Worm (Caenorhabditis elegans) whole organism, midembryonic: ENCODE measurements around the gene bath-46.
"Not testable (repeated sequence)": the region's sequence is repeated elsewhere in the genome, so short reads cannot be mapped to it uniquely, and the experiment has no call there.

Source experiments
- T22C8.4 ChIP-seq: fragments of 200-800 bp; sonication (Bioruptor generic); IDR thresholded peaks from 2 replicates; pipeline ENCODE4 v1.3.6; 2022; ENCODE audit warnings: missing genetic modification characterization, missing compliant biosample characterization
- cog-1 ChIP-seq: sonication (generic microtip); optimal IDR thresholded peaks from 2 replicates; lab custom pipeline; 2016; ENCODE audit warnings: missing genetic modification characterization, missing compliant biosample characterization
- flt-1 ChIP-seq: fragments of 200-800 bp; sonication (Bioruptor generic); IDR thresholded peaks from 2 replicates; pipeline ENCODE4 v1.3.6; 2022; ENCODE audit warnings: missing genetic modification characterization, missing compliant biosample characterization
- klf-2 ChIP-seq: fragments of 200-800 bp; sonication (Bioruptor generic); conservative IDR thresholded peaks from 2 replicates; pipeline ENCODE4 v1.3.6; 2022; ENCODE audit warnings: missing genetic modification reagents, missing genetic modification characterization, missing compliant biosample characterization
- med-1 ChIP-seq: sonication (generic microtip); optimal IDR thresholded peaks from 2 replicates; lab custom pipeline; 2017; ENCODE audit warnings: missing genetic modification characterization, mild to moderate bottlenecking, missing compliant biosample characterization, antibody characterized with exemption, missing genetic modification reagents; ENCODE audit not compliant: insufficient read depth
- ref-1 ChIP-seq: fragments of 200-800 bp; sonication (Bioruptor generic); conservative IDR thresholded peaks from 2 replicates; pipeline ENCODE4 v1.3.6; 2022; ENCODE audit warnings: missing genetic modification reagents, missing genetic modification characterization, missing compliant biosample characterization
- tab-1 ChIP-seq: fragments of 200-800 bp; sonication (Bioruptor generic); IDR thresholded peaks from 2 replicates; pipeline ENCODE4 v1.3.6; 2022; ENCODE audit warnings: missing genetic modification characterization, missing compliant biosample characterization
- ztf-23 ChIP-seq: fragments of 200-800 bp; sonication (Bioruptor generic); IDR thresholded peaks from 2 replicates; pipeline ENCODE4 v1.3.6; 2022; ENCODE audit warnings: missing genetic modification reagents, missing genetic modification characterization, missing compliant biosample characterization
- ztf-29 ChIP-seq: fragments of 200-800 bp; sonication (Bioruptor generic); IDR thresholded peaks from 2 replicates; pipeline ENCODE4 v1.3.6; 2022; ENCODE audit warnings: missing genetic modification reagents, missing genetic modification characterization, missing compliant biosample characterization

The bath-46 gene

ce11 chrII:1624572-1624971, 26.9 kb downstream of the bath-46 start, which contains the start of gene fbxa-160:
fbxa-160 (minus strand) TSS chrII:1624672.
- TF ChIP-seq cog-1 (no peak), ref-1 (no peak), ztf-23 (GFP tag; lab: Robert Waterston, UW) (no peak), ztf-29 (GFP tag; lab: Robert Waterston, UW) (no peak), tab-1 (GFP tag; lab: Robert Waterston, UW) (no peak), med-1 (GFP tag; lab: Kevin White, UChicago) (no peak), klf-2 (no peak), flt-1 (GFP tag; lab: Robert Waterston, UW) (no peak)

DNA sequence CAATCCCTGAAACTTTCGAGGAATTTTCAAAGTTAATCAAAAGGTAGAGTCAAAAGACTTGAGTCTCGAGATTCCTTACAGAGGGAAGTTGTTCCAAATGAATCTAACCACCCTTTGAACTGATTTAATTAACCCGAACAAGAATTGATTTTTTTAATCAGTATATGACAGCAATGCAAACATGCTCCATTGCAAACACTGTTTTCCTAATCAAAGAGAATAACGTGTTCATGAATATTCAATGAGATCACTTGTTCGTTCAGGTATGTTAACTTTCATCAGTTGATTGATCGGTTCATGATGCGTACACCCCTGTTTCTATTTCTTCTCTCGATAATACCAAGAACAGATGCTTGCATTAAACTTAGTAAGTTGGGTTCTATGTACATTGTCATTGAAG, 28.0 kb downstream of the bath-46 start, which contains the start of gene C08E3.14:
Gene C08E3.14, plus strand, starts transcription at position 301 of the 400 bp plus-strand sequence.
- TF ChIP-seq ztf-29 (GFP tag; lab: Robert Waterston, UW) (no peak), tab-1 (GFP tag; lab: Robert Waterston, UW) (no peak), med-1 (GFP tag; lab: Kevin White, UChicago) (no peak), klf-2 (no peak), flt-1 (GFP tag; lab: Robert Waterston, UW) (no peak), ref-1 (no peak), ztf-23 (GFP tag; lab: Robert Waterston, UW) (no peak), cog-1 (no peak), T22C8.4 (GFP tag; lab: Robert Waterston, UW) (no peak)

DNA sequence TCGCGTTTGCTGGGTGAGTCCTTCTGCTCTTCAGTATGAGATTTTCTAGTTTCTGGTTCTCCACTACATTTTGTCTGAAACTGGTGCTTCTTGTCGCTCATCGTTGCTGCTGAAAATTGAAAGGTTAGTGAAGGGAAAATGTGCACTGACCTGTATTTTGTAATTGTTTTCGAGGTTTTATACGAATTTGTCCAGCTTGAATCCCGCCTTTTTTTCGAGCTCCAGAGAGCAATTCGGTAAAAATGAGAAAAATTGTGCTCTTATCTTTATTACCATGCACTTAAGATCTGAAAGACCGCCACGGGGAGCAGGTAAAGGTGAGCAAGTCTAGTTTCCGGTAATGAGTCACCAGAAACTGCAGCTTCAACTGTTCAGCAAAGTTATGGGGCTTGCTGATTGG, 30.1 kb downstream of the bath-46 start, which contains the start of gene C08E3.15:
Gene C08E3.15, minus strand, starts transcription at position 101 of the 400 bp plus-strand sequence.
- TF ChIP-seq tab-1 (GFP tag; lab: Robert Waterston, UW); med-1 (GFP tag; lab: Kevin White, UChicago); ztf-23 (GFP tag; lab: Robert Waterston, UW): not testable (repeated sequence)

ce11 chrII:1632216-1632615, 34.5 kb downstream of the bath-46 start, which contains the start of gene C08E3.13:
C08E3.13 (minus strand) TSS chrII:1632316.
- not testable (repeated sequence) for TF ChIP-seq ztf-23 (GFP tag; lab: Robert Waterston, UW); flt-1 (GFP tag; lab: Robert Waterston, UW); cog-1

- not testable (repeated sequence) for TF ChIP-seq klf-2; med-1 (GFP tag; lab: Kevin White, UChicago); T22C8.4 (GFP tag; lab: Robert Waterston, UW)
These were observed 35.8 kb downstream of the bath-46 start, which contains the start of gene C08E3.1 for ce11 chrII:1633490-1633889. C08E3.1 (plus strand) TSS chrII:1633790.

ce11 chrII:1635969-1636368, 38.3 kb downstream of the bath-46 start:
- TF ChIP-seq tab-1 (GFP tag; lab: Robert Waterston, UW) (no peak), cog-1 (no peak), ref-1 (no peak), flt-1 (GFP tag; lab: Robert Waterston, UW) (no peak), med-1 (GFP tag; lab: Kevin White, UChicago) (no peak), T22C8.4 (GFP tag; lab: Robert Waterston, UW) (no peak), ztf-23 (GFP tag; lab: Robert Waterston, UW) (no peak), klf-2 (no peak), ztf-29 (GFP tag; lab: Robert Waterston, UW) (no peak)

ce11 chrII:1636392-1636791, 38.7 kb downstream of the bath-46 start, which contains the start of gene srg-20:
srg-20 (plus strand) TSS chrII:1636692.
- not testable (repeated sequence) for TF ChIP-seq flt-1 (GFP tag; lab: Robert Waterston, UW); cog-1; med-1 (GFP tag; lab: Kevin White, UChicago)

DNA sequence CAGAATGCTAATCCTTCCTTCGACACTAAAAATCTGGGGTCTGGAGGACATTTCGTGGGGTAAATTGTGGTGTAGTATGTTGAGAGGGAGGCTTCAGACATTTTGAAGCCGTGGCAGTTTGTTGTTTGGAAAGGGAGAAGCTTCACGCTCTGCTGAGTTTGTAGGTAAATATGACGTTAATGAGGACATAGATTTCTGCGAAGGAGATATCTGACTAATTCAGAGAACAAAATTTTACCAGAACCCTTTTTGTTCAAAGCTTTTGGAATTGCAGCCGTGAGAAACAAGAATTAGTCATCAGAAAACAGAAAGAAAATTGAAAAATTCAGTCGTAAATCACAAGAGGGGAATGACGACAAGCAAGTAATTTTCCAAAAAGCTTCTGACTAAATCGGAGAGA, 42.8 kb downstream of the bath-46 start, which contains the start of gene srh-72:
Gene srh-72, minus strand, starts transcription at position 101 of the 400 bp plus-strand sequence.
- TF ChIP-seq ztf-29 (GFP tag; lab: Robert Waterston, UW) = no peak

DNA sequence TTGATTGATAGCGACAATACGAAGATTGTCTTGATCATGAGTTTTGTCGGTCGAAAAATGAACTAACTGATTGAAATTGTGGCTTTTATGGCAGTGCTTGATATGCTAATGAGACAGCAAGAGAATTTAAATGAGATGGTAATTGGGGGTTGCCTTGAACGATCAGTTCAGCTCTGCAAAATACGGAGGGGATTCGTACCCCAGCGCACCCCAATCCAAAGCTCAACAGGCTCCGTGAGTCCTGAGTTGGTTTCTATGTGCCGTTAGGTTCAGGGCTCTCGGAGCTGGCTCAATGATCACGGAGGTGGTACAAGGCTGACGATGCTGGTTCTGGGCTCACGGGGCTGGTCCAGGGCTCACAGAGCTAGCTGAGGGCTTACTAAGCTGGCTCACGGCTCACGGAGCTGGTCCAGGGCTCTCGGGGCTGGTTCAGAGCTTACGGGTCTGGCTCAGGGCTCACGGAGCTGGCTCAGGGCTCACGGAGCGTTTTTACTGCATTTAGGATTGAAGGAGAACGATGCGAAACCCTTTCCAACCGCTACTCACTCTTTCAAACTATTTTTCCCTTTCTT, 47.2 kb downstream of the bath-46 start, which contains the start of gene ZC204.6:
Gene ZC204.6, minus strand, starts transcription at position 51 of the 572 bp plus-strand sequence.
- TF ChIP-seq tab-1 (GFP tag; lab: Robert Waterston, UW) (no peak), ztf-29 (GFP tag; lab: Robert Waterston, UW) (no peak), ref-1 (no peak), T22C8.4 (GFP tag; lab: Robert Waterston, UW) (no peak), med-1 (GFP tag; lab: Kevin White, UChicago) (no peak), flt-1 (GFP tag; lab: Robert Waterston, UW) (no peak)

DNA sequence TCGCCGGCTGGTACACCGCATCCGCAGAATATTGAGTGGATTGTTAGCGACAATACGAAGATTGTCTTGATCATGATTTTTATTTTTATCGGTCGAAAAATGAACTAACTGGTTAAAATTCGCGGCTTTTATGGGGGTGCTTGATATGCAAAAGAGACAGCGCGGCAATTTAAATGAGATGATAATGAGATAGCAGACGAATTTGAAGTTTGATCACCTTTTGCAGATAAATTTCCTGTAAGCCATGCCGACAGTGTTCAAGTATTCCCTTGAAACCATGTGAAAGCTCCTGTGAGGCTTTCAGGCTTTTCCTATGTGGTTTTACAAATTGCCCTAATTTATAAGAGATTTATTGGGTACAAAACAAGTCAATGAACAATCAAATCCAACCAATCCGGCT, 48.5 kb downstream of the bath-46 start, which contains the start of gene ZC204.17:
Gene ZC204.17, minus strand, starts transcription at position 101 of the 400 bp plus-strand sequence.
- no peak for TF ChIP-seq flt-1 (GFP tag; lab: Robert Waterston, UW)
- TF ChIP-seq klf-2 = no peak
- TF ChIP-seq med-1 (GFP tag; lab: Kevin White, UChicago) = no peak
- no peak for TF ChIP-seq tab-1 (GFP tag; lab: Robert Waterston, UW)
- no peak for TF ChIP-seq cog-1
- no peak for TF ChIP-seq ztf-23 (GFP tag; lab: Robert Waterston, UW)
